Worm (Caenorhabditis elegans) whole organism, L4 larva: Measurements from ENCODE around the gene C04A11.2.

Experiments used
- F10B5.3 ChIP-seq: sonication (generic microtip); optimal IDR thresholded peaks from 2 replicates; lab custom pipeline; 2016; ENCODE audit warnings: mild to moderate bottlenecking, missing genetic modification characterization, missing compliant biosample characterization
- F37D6.2 ChIP-seq: sonication (generic microtip); optimal IDR thresholded peaks from 2 replicates; lab custom pipeline; 2016; ENCODE audit warnings: mild to moderate bottlenecking, missing genetic modification characterization, missing compliant biosample characterization
- T26A8.4 ChIP-seq: fragments of 200-800 bp; sonication (Bioruptor generic); IDR thresholded peaks from 2 replicates; pipeline ENCODE4 v1.3.6; 2022; ENCODE audit warnings: missing genetic modification characterization, missing compliant biosample characterization
- Y5F2A.4 ChIP-seq: fragments of 200-800 bp; sonication (Bioruptor generic); optimal IDR thresholded peaks from 2 replicates; lab custom pipeline; 2018; ENCODE audit warnings: mild to moderate bottlenecking, missing genetic modification characterization, missing compliant biosample characterization
- aha-1 ChIP-seq: fragments of 150-350 bp; peaks from one replicate; lab custom pipeline; 2014; ENCODE audit warnings: missing biosample characterization, missing genetic modification characterization
- ama-1 ChIP-seq: fragments of 150-350 bp; optimal IDR thresholded peaks from 2 replicates; lab custom pipeline; 2014; ENCODE audit warnings: inconsistent platforms, mixed read lengths
- ceh-28 ChIP-seq: fragments of 150-350 bp; optimal IDR thresholded peaks from 2 replicates; lab custom pipeline; 2014; ENCODE audit warnings: missing biosample characterization, missing genetic modification reagents, missing genetic modification characterization
- ceh-32 ChIP-seq: sonication (generic microtip); optimal IDR thresholded peaks from 2 replicates; lab custom pipeline; 2016; ENCODE audit warnings: mild to moderate bottlenecking, missing genetic modification characterization, missing compliant biosample characterization; ENCODE audit not compliant: poor library complexity
- ctbp-1 ChIP-seq: fragments of 200-800 bp; sonication (Bioruptor generic); IDR thresholded peaks from 2 replicates; pipeline ENCODE4 v1.3.6; 2022; ENCODE audit warnings: missing genetic modification reagents, missing genetic modification characterization, missing compliant biosample characterization
- daf-16 ChIP-seq, 3 experiments: sonication (generic microtip); optimal IDR thresholded peaks; 2 replicates each; lab custom pipeline; 2016 to 2017; ENCODE audit warnings: missing genetic modification characterization in 3 of 3, missing genetic modification reagents in 3 of 3, mild to moderate bottlenecking in 2 of 3, missing compliant biosample characterization in 2 of 3, missing biosample characterization in 1 of 3, moderate library complexity in 1 of 3
- dmd-9 ChIP-seq: fragments of 200-800 bp; sonication (Bioruptor generic); IDR thresholded peaks from 2 replicates; pipeline ENCODE4 v1.3.6; 2022; ENCODE audit warnings: missing genetic modification reagents, missing genetic modification characterization, missing compliant biosample characterization
- fkh-10 ChIP-seq: fragments of 150-350 bp; optimal IDR thresholded peaks from 2 replicates; lab custom pipeline; 2014; ENCODE audit warnings: missing biosample characterization, missing genetic modification reagents, missing genetic modification characterization
- fos-1 ChIP-seq: fragments of 150-350 bp; optimal IDR thresholded peaks from 2 replicates; lab custom pipeline; 2014; ENCODE audit warnings: missing biosample characterization, missing genetic modification characterization
- hmg-1.1 ChIP-seq: fragments of 200-800 bp; sonication (Bioruptor generic); IDR thresholded peaks from 2 replicates; pipeline ENCODE4 v1.3.6; 2022; ENCODE audit warnings: missing genetic modification reagents, missing genetic modification characterization, missing compliant biosample characterization
- lin-1 ChIP-seq: fragments of 200-800 bp; sonication (Bioruptor generic); IDR thresholded peaks from 2 replicates; pipeline ENCODE4 v1.3.6; 2022; ENCODE audit warnings: missing genetic modification reagents, missing genetic modification characterization, missing compliant biosample characterization
- lin-29 ChIP-seq: fragments of 200-800 bp; sonication (Bioruptor generic); IDR thresholded peaks from 2 replicates; pipeline ENCODE4 v1.3.6; 2022; ENCODE audit warnings: missing genetic modification reagents, missing genetic modification characterization, missing compliant biosample characterization
- madf-9 ChIP-seq: fragments of 200-800 bp; sonication (Bioruptor generic); conservative IDR thresholded peaks from 2 replicates; pipeline ENCODE4 v1.3.6; 2022; ENCODE audit warnings: missing genetic modification reagents, missing genetic modification characterization, missing compliant biosample characterization
- php-3 ChIP-seq: fragments of 200-800 bp; sonication (Bioruptor generic); IDR thresholded peaks from 2 replicates; pipeline ENCODE4 v1.3.6; 2022; ENCODE audit warnings: missing genetic modification reagents, missing genetic modification characterization, missing compliant biosample characterization
- unc-130 ChIP-seq: sonication (generic microtip); optimal IDR thresholded peaks from 2 replicates; lab custom pipeline; 2016; ENCODE audit warnings: missing genetic modification reagents, missing genetic modification characterization, missing compliant biosample characterization
- unc-62 ChIP-seq, 3 experiments: fragments of 150-350 bp in 1 of 3; sonication (generic microtip); optimal IDR thresholded peaks in 2 of 3; peaks in 1 of 3; 1 replicate in 1 of 3; 2 replicates in 2 of 3; lab custom pipeline; 2014 to 2017; ENCODE audit warnings: missing biosample characterization in 3 of 3, missing genetic modification characterization in 3 of 3, missing genetic modification reagents in 3 of 3, missing genotype in 1 of 3
- vab-7 ChIP-seq: fragments of 200-800 bp; sonication (Bioruptor generic); IDR thresholded peaks from 2 replicates; pipeline ENCODE4 v1.3.6; 2022; ENCODE audit warnings: missing genetic modification reagents, missing genetic modification characterization, missing compliant biosample characterization
- ztf-11 ChIP-seq: fragments of 150-350 bp; optimal IDR thresholded peaks from 2 replicates; lab custom pipeline; 2014; ENCODE audit warnings: missing biosample characterization, missing genetic modification characterization
- ztf-7 ChIP-seq: fragments of 150-350 bp; optimal IDR thresholded peaks from 2 replicates; lab custom pipeline; 2014; ENCODE audit warnings: missing biosample characterization, missing genetic modification characterization

Gene C04A11.2

DNA sequence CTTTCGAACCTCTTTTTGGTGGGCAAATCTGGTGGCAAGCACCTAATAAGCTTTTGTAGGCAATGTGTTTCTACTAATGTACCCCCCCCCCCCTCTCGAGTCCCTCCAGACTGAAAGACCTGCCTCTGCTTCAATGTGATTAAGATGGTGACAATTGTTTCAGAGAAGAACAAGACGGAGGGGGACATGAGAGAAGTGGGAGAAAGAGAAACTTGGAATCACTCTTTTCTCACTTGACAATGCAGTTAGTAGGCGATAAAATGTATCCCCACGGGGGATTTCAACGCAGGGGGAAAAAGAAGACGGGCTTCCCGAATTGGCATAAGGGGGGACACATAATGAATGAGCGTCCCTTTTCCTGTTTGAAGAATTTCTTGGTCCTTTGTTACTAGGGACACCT lies 36.4 kb downstream of the C04A11.2 start:
- TF ChIP-seq hmg-1.1 (GFP tag; lab: Robert Waterston, UW), result peak; percentile 27; the same call in 1 of the 2 replicates
- TF ChIP-seq vab-7 (GFP tag; lab: Robert Waterston, UW), result no peak
- no peak for TF ChIP-seq fos-1
- peak; percentile 14 for TF ChIP-seq aha-1 (tag; lab: Kevin White, UChicago)
- no peak for TF ChIP-seq unc-130 (GFP tag; lab: Kevin White, UChicago)
- no peak for TF ChIP-seq T26A8.4 (GFP tag; lab: Robert Waterston, UW)
- no peak for TF ChIP-seq ceh-28 (tag; lab: Kevin White, UChicago)
- no peak for TF ChIP-seq madf-9

DNA sequence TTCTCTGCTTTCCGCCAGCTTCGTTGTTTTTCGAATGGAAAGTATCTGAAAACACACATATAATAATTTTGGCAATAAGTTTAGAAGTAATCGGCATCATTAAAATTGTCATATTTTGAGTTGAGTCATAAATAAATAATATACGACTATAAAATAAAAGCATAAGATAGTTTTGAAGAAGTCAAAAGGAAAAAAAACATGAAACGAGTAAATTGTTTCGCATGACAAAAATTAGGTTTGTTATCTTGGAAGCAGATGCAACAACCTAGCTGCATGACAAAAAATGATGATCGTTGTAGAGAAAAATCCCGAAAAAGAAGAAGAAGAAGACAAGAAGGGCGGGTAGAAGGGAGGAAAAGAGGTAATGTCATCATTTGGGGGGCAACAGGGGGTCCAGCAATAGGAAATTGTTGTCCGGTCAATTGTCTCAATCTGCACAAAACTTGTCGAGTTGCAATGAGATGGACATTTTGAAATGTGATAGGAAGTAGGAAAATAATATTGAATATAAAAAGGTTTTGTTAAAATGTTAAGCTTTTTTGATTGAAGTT lies 37.4 kb downstream of the C04A11.2 start, which contains the start of gene nlg-1:
Gene nlg-1, minus strand, starts transcription at position 51 of the 551 bp plus-strand sequence.
- no peak for TF ChIP-seq daf-16 (GFP tag; optimal IDR thresholded peaks at IDR 0.05; lab: Kevin White, UChicago)
- no peak for TF ChIP-seq daf-16 (tag; optimal IDR thresholded peaks at IDR 0.05; lab: Kevin White, UChicago)
- TF ChIP-seq fkh-10, result peak; percentile 66
- no peak for TF ChIP-seq Y5F2A.4 (GFP tag; lab: Kevin White, UChicago)
- no peak for TF ChIP-seq F37D6.2 (tag; lab: Kevin White, UChicago)

ce11 chrX:13621628-13622027 lies 47.0 kb downstream of the C04A11.2 start, which contains the start of gene Y12A6A.1:
TSS of gene Y12A6A.1 (minus strand) at chrX:13621728.
- no peak for TF ChIP-seq F10B5.3 (tag; lab: Kevin White, UChicago)
- TF ChIP-seq ctbp-1 (GFP tag; lab: Robert Waterston, UW), result no peak
- TF ChIP-seq ztf-11 (tag; lab: Kevin White, UChicago), result no peak
- TF ChIP-seq ama-1 (lab: Kevin White, UChicago), result no peak
- no peak for TF ChIP-seq lin-29
- no peak for TF ChIP-seq ztf-7
- TF ChIP-seq dmd-9, result no peak
- no peak for TF ChIP-seq ceh-32
- TF ChIP-seq hmg-1.1 (GFP tag; lab: Robert Waterston, UW), result no peak
- TF ChIP-seq php-3 (GFP tag; lab: Robert Waterston, UW), result no peak

ce11 chrX:13618574-13618973 lies 50.1 kb downstream of the C04A11.2 start, which contains the start of gene nlp-53:
TSS of gene nlp-53 (plus strand) at chrX:13618874.
- TF ChIP-seq unc-62 (GFP tag; optimal IDR thresholded peaks at IDR 0.05 in 1 of 2; lab: Kevin White, UChicago), result peak in 1 of 2 experiments; percentile 41
- no peak for TF ChIP-seq unc-62 (tag; optimal IDR thresholded peaks at IDR 0.05; lab: Kevin White, UChicago)
- no peak for TF ChIP-seq lin-1
